Worm (Caenorhabditis elegans): Measurements from ENCODE around the gene ard-1.

The ard-1 gene

DNA sequence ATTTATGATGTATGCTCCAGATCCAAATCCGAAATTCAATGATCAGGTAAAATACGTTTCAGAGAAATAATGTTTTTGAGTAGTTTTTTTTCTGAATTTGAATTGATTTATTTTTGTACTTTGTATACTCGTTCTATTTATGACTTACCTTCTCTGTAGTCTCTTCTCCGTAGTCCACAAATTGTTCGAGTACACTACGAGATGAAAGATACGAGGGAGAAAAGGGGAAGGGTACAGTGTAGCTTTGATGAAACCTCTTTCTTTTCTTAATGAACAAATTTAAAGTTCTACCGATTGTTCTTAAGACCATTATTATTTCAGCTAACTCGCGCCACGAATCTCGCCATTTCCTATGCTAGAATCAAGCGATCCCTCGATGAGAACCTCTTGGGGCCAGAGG, 49.0 kb downstream of the ard-1 start:
- no peak for TF ChIP-seq nhr-12 (tag; optimal IDR thresholded peaks at IDR 0.05)
- peak; percentile 32 for TF ChIP-seq pqm-1 (tag; optimal IDR thresholded peaks at IDR 0.05)
- peak; percentile 11 for TF ChIP-seq elt-2 (tag; optimal IDR thresholded peaks at IDR 0.05)
- TF ChIP-seq nhr-25 (tag; optimal IDR thresholded peaks at IDR 0.05) = no peak
- no peak for TF ChIP-seq nhr-77 (tag; optimal IDR thresholded peaks at IDR 0.05)
- TF ChIP-seq pha-4 (tag; optimal IDR thresholded peaks at IDR 0.05) = peak; percentile 6
- TF ChIP-seq nhr-67 (tag; optimal IDR thresholded peaks at IDR 0.05) = no peak
- no peak for TF ChIP-seq daf-12 (tag; optimal IDR thresholded peaks at IDR 0.05)
- no peak for TF ChIP-seq nhr-76 (tag; optimal IDR thresholded peaks at IDR 0.05)
- no peak for TF ChIP-seq zag-1 (tag; optimal IDR thresholded peaks at IDR 0.05)
- TF ChIP-seq ceh-82 (tag; optimal IDR thresholded peaks at IDR 0.05) = no peak

DNA sequence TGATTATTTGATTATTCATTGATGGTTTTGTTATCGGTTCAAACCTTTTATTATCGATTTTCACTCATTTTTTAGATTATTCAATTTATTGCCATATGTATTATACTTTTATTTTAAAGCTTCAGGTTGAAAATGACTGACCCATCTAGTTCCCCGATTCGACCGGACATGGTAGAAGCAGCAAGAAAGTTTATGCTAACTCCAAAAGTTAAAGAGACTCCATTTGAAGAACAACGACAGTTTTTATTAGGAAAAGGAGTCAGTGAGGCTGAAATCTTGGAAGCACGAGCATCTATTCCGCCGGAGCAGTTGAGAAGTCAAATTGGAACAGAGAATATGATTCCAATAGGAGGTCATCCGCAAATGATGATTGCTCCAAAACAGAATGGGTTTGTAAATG, 51.9 kb downstream of the ard-1 start, which contains the start of gene prx-14:
TSS of gene prx-14 (plus strand) at position 120 of the 400 bp plus-strand sequence.
- no peak for TF ChIP-seq mml-1 (tag; optimal IDR thresholded peaks at IDR 0.05)
- no peak for TF ChIP-seq fkh-2 (tag; optimal IDR thresholded peaks at IDR 0.05)
- peak; percentile 8 for TF ChIP-seq pha-4 (tag; optimal IDR thresholded peaks at IDR 0.05)
- TF ChIP-seq nhr-11 (tag; optimal IDR thresholded peaks at IDR 0.05) = no peak
- no peak for TF ChIP-seq ama-1 (optimal IDR thresholded peaks at IDR 0.05)
- TF ChIP-seq jun-1 (tag; optimal IDR thresholded peaks at IDR 0.05) = no peak
- no peak for TF ChIP-seq fkh-10 (GFP tag; optimal IDR thresholded peaks at IDR 0.05)
- TF ChIP-seq hmg-11 (tag; optimal IDR thresholded peaks at IDR 0.05) = no peak
- peak; percentile 0 for TF ChIP-seq elt-2 (tag; optimal IDR thresholded peaks at IDR 0.05)
- no peak for TF ChIP-seq lin-39 (tag; optimal IDR thresholded peaks at IDR 0.05)
- no peak for TF ChIP-seq daf-12 (tag; optimal IDR thresholded peaks at IDR 0.05)
- no peak for TF ChIP-seq unc-39 (tag; optimal IDR thresholded peaks at IDR 0.05)
- TF ChIP-seq elt-1 (tag; optimal IDR thresholded peaks at IDR 0.05) = no peak
- TF ChIP-seq unc-62 (GFP tag; optimal IDR thresholded peaks at IDR 0.05) = no peak
- TF ChIP-seq aly-2 (tag; optimal IDR thresholded peaks at IDR 0.05) = no peak

Measured in whole organism, L3 larva.